Worm (Caenorhabditis elegans) whole organism, L1 larva: Measurements from ENCODE around the gene asp-15.

Experiments used
- Y116A8C.19 ChIP-seq: sonication (generic microtip); optimal IDR thresholded peaks from 2 replicates; lab custom pipeline; 2016; ENCODE audit warnings: missing compliant biosample characterization, missing genetic modification characterization, borderline replicate concordance
- elt-2 ChIP-seq: sonication (generic microtip); optimal IDR thresholded peaks from 2 replicates; lab custom pipeline; 2016; ENCODE audit warnings: missing genetic modification characterization, mild to moderate bottlenecking, inconsistent platforms, missing compliant biosample characterization, missing genetic modification reagents
- hlh-17 ChIP-seq: fragments of 200-800 bp; sonication (Bioruptor generic); optimal IDR thresholded peaks from 2 replicates; lab custom pipeline; 2018; ENCODE audit warnings: missing genetic modification characterization, mild to moderate bottlenecking, missing compliant biosample characterization, moderate library complexity, borderline replicate concordance
- lin-39 ChIP-seq: fragments of 150-350 bp; optimal IDR thresholded peaks from 2 replicates; lab custom pipeline; 2014; ENCODE audit warnings: missing biosample characterization, missing genetic modification reagents, missing genetic modification characterization
- ztf-11 ChIP-seq, 2 experiments: sonication (generic microtip); optimal IDR thresholded peaks; 2 replicates each; lab custom pipeline; 2016 to 2017; ENCODE audit warnings: missing genetic modification characterization in 2 of 2, missing biosample characterization in 1 of 2, missing compliant biosample characterization in 1 of 2

DNA sequence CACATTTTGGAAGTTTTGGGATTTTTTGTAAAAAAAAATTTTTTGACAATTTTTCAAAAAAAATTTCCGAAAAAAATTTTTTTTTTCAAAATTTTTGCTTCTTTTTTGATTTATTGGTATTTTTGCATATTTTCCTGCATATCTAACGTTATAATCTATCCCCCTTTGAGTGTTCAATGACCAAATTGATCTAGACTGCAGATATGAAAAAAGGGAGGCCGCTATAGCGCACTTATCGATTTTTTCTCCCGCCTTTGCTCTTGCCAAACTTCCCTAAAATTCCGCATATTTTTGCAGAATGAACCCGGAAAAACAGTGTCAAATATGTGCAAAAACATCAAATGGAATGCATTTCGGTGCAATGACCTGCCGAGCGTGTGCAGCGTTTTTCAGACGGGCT, 42.8 kb upstream of the asp-15 start, which contains the start of gene nhr-145:
- TF ChIP-seq hlh-17 (GFP tag; lab: Kevin White, UChicago) (no peak), ztf-11 (tag; optimal IDR thresholded peaks at IDR 0.05; lab: Kevin White, UChicago) (no peak), elt-2 (tag; lab: Kevin White, UChicago) (no peak), Y116A8C.19 (tag; lab: Kevin White, UChicago) (no peak), lin-39 (tag; lab: Kevin White, UChicago) (no peak)
